Worm (Caenorhabditis elegans): ENCODE data around the gene asp-3.

The asp-3 gene

DNA sequence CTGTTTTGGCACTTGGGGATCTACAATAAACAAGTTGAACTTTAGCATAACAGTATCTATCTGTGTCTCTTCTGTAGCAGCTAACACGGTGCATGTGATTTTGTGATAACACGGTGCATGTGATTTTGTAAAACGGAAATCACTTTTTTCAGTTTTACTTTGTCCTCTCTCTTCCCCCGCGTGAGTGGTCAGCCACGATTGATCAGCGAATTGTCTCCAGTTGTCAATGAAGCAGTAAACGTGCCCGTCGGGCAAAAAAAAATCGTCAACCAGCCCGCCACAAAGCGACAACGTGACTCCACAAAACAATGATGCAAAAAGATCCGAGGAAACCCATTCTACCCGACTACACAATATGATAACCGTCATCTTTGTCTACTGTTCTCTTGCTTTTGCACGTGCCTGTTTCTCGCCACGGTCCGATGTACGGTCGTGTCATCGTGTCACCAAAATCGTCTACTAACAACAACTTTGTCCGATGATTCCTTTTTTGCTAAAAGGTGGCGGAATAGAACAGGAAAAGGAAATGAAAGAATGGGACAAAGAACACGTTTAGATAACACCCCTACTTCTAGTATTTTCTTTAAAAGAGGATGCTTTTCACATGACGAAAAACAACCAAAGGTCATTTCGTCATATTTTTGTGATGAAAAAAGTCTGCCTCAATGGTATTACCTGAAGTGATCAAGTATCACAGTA is 41.6 kb upstream of the asp-3 start:
- TF ChIP-seq lin-15B (tag; optimal IDR thresholded peaks at IDR 0.05) (no peak), ztf-4 (tag; optimal IDR thresholded peaks at IDR 0.05) (peak; percentile 82), nhr-23 (tag; optimal IDR thresholded peaks at IDR 0.05) (peak; percentile 95), elt-1 (tag; optimal IDR thresholded peaks at IDR 0.05) (no peak), ceh-9 (tag; optimal IDR thresholded peaks at IDR 0.05) (no peak), ceh-28 (tag; optimal IDR thresholded peaks at IDR 0.05) (no peak), nfya-1 (tag; optimal IDR thresholded peaks at IDR 0.05; ENCODE audit: insufficient read depth) (peak; percentile 65), aly-2 (tag; optimal IDR thresholded peaks at IDR 0.05) (no peak), fkh-10 (GFP tag; optimal IDR thresholded peaks at IDR 0.05) (no peak), mdl-1 (tag; optimal IDR thresholded peaks at IDR 0.05) (peak; percentile 96), zag-1 (tag; optimal IDR thresholded peaks at IDR 0.05) (no peak), mml-1 (tag; optimal IDR thresholded peaks at IDR 0.05) (peak; percentile 42), pqm-1 (tag; optimal IDR thresholded peaks at IDR 0.05) (peak; percentile 27), hmg-11 (tag; optimal IDR thresholded peaks at IDR 0.05) (no peak), tbx-2 (tag; optimal IDR thresholded peaks at IDR 0.05) (peak; percentile 75), lin-39 (tag; optimal IDR thresholded peaks at IDR 0.05) (no peak), elt-3 (tag; optimal IDR thresholded peaks at IDR 0.05) (peak in 2 of 3 experiments; percentile 16 to 88), sea-2 (GFP tag; optimal IDR thresholded peaks at IDR 0.05) (no peak), nhr-237 (tag; optimal IDR thresholded peaks at IDR 0.05) (no peak), unc-39 (tag; optimal IDR thresholded peaks at IDR 0.05) (no peak), nhr-77 (tag; optimal IDR thresholded peaks at IDR 0.05) (no peak), nhr-67 (tag; optimal IDR thresholded peaks at IDR 0.05) (no peak), lsy-12 (tag; optimal IDR thresholded peaks at IDR 0.05) (peak; percentile 60), jun-1 (tag; optimal IDR thresholded peaks at IDR 0.05) (peak; percentile 69), skn-1 (tag; optimal IDR thresholded peaks at IDR 0.05) (no peak), ZK546.5 (tag; optimal IDR thresholded peaks at IDR 0.05) (no peak), ceh-82 (tag; optimal IDR thresholded peaks at IDR 0.05) (no peak), daf-12 (tag; optimal IDR thresholded peaks at IDR 0.05) (no peak), R02D3.7 (tag; optimal IDR thresholded peaks at IDR 0.05) (no peak), ceh-16 (tag; optimal IDR thresholded peaks at IDR 0.05) (no peak), pha-4 (tag; optimal IDR thresholded peaks at IDR 0.05) (peak; percentile 61), fos-1 (tag; optimal IDR thresholded peaks at IDR 0.05) (no peak), egl-27 (tag; optimal IDR thresholded peaks at IDR 0.05) (no peak), nhr-12 (tag; optimal IDR thresholded peaks at IDR 0.05) (no peak), fkh-2 (tag; optimal IDR thresholded peaks at IDR 0.05) (no peak), unc-62 (GFP tag; optimal IDR thresholded peaks at IDR 0.05) (peak; percentile 53), elt-2 (tag; optimal IDR thresholded peaks at IDR 0.05) (peak; percentile 91), ztf-11 (tag; optimal IDR thresholded peaks at IDR 0.05) (no peak), nhr-28 (tag; optimal IDR thresholded peaks at IDR 0.05) (peak; percentile 67), snpc-4 (tag; optimal IDR thresholded peaks at IDR 0.05) (no peak), nhr-43 (tag; optimal IDR thresholded peaks at IDR 0.05; ENCODE audit: poor library complexity, severe bottlenecking) (peak; percentile 93), nhr-76 (tag; optimal IDR thresholded peaks at IDR 0.05) (no peak), nhr-11 (tag; optimal IDR thresholded peaks at IDR 0.05) (no peak), nhr-25 (tag; optimal IDR thresholded peaks at IDR 0.05) (peak; percentile 74), eor-1 (tag; optimal IDR thresholded peaks at IDR 0.05) (peak in 1 of 2 experiments; percentile 8), ama-1 (optimal IDR thresholded peaks at IDR 0.05) (no peak), egl-5 (tag; optimal IDR thresholded peaks at IDR 0.05) (no peak)
